Worm (Caenorhabditis elegans): Measurements from ENCODE around the gene vglu-3.

DNA sequence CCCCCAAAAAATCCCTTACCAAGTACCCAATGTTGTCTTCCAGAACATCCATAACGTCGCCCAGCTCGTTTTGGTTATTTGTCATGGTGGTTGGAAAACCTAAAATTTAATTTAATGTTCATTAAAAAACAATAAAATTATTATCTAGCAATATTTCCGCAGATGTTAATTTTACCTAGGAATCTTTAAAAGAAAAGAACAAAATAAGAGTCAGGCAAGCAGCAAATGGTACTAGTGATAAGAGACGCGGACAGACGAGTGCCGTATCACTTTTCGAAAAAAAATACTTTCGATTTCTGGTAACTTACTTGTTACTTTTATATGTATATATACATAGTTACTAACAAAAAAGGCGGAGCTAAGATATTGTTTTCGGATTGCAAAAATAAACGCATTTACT is 10.8 kb downstream of the vglu-3 start, which contains the start of gene T07A5.7:
- TF ChIP-seq him-1 (tag; optimal IDR thresholded peaks at IDR 0.05) = no peak
- no peak for TF ChIP-seq W03F9.2 (tag; optimal IDR thresholded peaks at IDR 0.05)
